Fruit fly (Drosophila melanogaster) whole organism: ENCODE data around the gene CG14262.

Source experiments
- CG8478 ChIP-seq: fragments of >200 bp; optimal IDR thresholded peaks from 2 replicates; lab custom pipeline; 2018; ENCODE audit warnings: inconsistent platforms
- Dll ChIP-seq: fragments of >200 bp; optimal IDR thresholded peaks from 2 replicates; lab custom pipeline; 2017
- EcR ChIP-seq, 2 experiments: fragments of >200 bp; optimal IDR thresholded peaks; 2 replicates each; lab custom pipeline; 2017; ENCODE audit warnings: missing biosample characterization in 2 of 2, missing genetic modification characterization in 2 of 2, missing genetic modification reagents in 2 of 2
- pan ChIP-seq: fragments of >200 bp; optimal IDR thresholded peaks from 2 replicates; lab custom pipeline; 2017
- psq ChIP-seq: fragments of >200 bp; optimal IDR thresholded peaks from 2 replicates; lab custom pipeline; 2017
- usp ChIP-seq: fragments of >200 bp; optimal IDR thresholded peaks from 2 replicates; lab custom pipeline; 2017; ENCODE audit warnings: missing biosample characterization, missing genetic modification characterization, mixed read lengths

dm6 chr3R:27223012-27223411 lies 42.2 kb downstream of the CG14262 start:
- TF ChIP-seq EcR (GFP tag; optimal IDR thresholded peaks at IDR 0.05; lab: Kevin White, UChicago) (no peak), pan (lab: Kevin White, UChicago) (no peak), CG8478 (lab: Kevin White, UChicago) (no peak), psq (no peak), Dll (lab: Kevin White, UChicago) (no peak), usp (GFP tag; lab: Kevin White, UChicago) (no peak)
